Worm (Caenorhabditis elegans): ENCODE measurements around the gene F52D1.2.

- no peak for TF ChIP-seq flt-1 (GFP tag; IDR thresholded peaks at IDR 0.05)
- TF ChIP-seq ztf-29 (GFP tag; IDR thresholded peaks at IDR 0.05): no peak
These were observed 48.6 kb upstream of the F52D1.2 start for ce11 chrX:498640-499039.
